Worm (Caenorhabditis elegans) whole organism, L1 larva: ENCODE data around the gene lin-1.

Source experiments
- C16A3.4 ChIP-seq: fragments of 150-350 bp; optimal IDR thresholded peaks from 2 replicates; lab custom pipeline; 2014; ENCODE audit warnings: missing biosample characterization, missing genetic modification characterization
- C34B4.2 ChIP-seq: sonication (generic microtip); optimal IDR thresholded peaks from 2 replicates; lab custom pipeline; 2017; ENCODE audit warnings: mild to moderate bottlenecking, missing genetic modification characterization, missing compliant biosample characterization
- aly-2 ChIP-seq: fragments of 150-350 bp; optimal IDR thresholded peaks from 2 replicates; lab custom pipeline; 2014; ENCODE audit warnings: missing biosample characterization, missing genetic modification characterization
- ama-1 ChIP-seq: fragments of 150-350 bp; optimal IDR thresholded peaks from 2 replicates; lab custom pipeline; 2014
- ceh-8 ChIP-seq: fragments of 200-800 bp; sonication (Bioruptor generic); optimal IDR thresholded peaks from 2 replicates; lab custom pipeline; 2018; ENCODE audit warnings: mild to moderate bottlenecking, missing genetic modification characterization, moderate library complexity, missing compliant biosample characterization
- ceh-82 ChIP-seq, 3 experiments: fragments of 150-350 bp in 1 of 3; sonication (generic microtip) in 2 of 3; optimal IDR thresholded peaks; 2 replicates each; lab custom pipeline; 2014 to 2017; ENCODE audit warnings: missing biosample characterization in 3 of 3, missing genetic modification characterization in 3 of 3
- ceh-88 ChIP-seq: fragments of 200-800 bp; sonication (Bioruptor generic); IDR thresholded peaks from 2 replicates; pipeline ENCODE4 v1.3.6; 2022; ENCODE audit warnings: missing genetic modification characterization, missing compliant biosample characterization
- ceh-90 ChIP-seq: sonication (generic microtip); optimal IDR thresholded peaks from 2 replicates; lab custom pipeline; 2016; ENCODE audit warnings: missing genetic modification characterization, missing compliant biosample characterization
- dpl-1 ChIP-seq, 3 experiments: fragments of 150-350 bp in 2 of 3; sonication (generic microtip) in 1 of 3; optimal IDR thresholded peaks; 2 replicates each; lab custom pipeline; 2014 to 2017; ENCODE audit warnings: missing biosample characterization in 3 of 3, missing genetic modification characterization in 3 of 3, missing genetic modification reagents in 3 of 3
- efl-1 ChIP-seq, 4 experiments: fragments of 150-350 bp; optimal IDR thresholded peaks in 3 of 4; peaks in 1 of 4; 1 replicate in 1 of 4; 2 replicates in 3 of 4; lab custom pipeline; 2014; ENCODE audit warnings: missing biosample characterization in 2 of 4, missing genetic modification characterization in 2 of 4, missing genetic modification reagents in 2 of 4
- efl-3 ChIP-seq: fragments of 200-800 bp; sonication (Bioruptor generic); optimal IDR thresholded peaks from 2 replicates; lab custom pipeline; 2018; ENCODE audit warnings: mild to moderate bottlenecking, missing genetic modification characterization, missing compliant biosample characterization
- egl-27 ChIP-seq, 2 experiments: fragments of 150-350 bp in 1 of 2; sonication (generic microtip); optimal IDR thresholded peaks; 3 replicates each; lab custom pipeline; 2017 to 2018; ENCODE audit warnings: missing biosample characterization in 2 of 2, missing genetic modification characterization in 2 of 2, missing genetic modification reagents in 2 of 2
- elt-2 ChIP-seq: sonication (generic microtip); optimal IDR thresholded peaks from 2 replicates; lab custom pipeline; 2016; ENCODE audit warnings: missing genetic modification characterization, mild to moderate bottlenecking, inconsistent platforms, missing compliant biosample characterization, missing genetic modification reagents
- elt-3 ChIP-seq, 6 experiments: fragments of 150-350 bp in 1 of 6; sonication (generic microtip); optimal IDR thresholded peaks; 2 replicates each; lab custom pipeline; 2017 to 2018; ENCODE audit warnings: missing biosample characterization in 6 of 6, missing genetic modification characterization in 6 of 6, inconsistent platforms in 1 of 6
- ets-5 ChIP-seq: fragments of 200-800 bp; sonication (Bioruptor generic); IDR thresholded peaks from 2 replicates; pipeline ENCODE4 v1.3.6; 2022; ENCODE audit warnings: missing genetic modification characterization, missing compliant biosample characterization
- fkh-4 ChIP-seq: sonication (generic microtip); optimal IDR thresholded peaks from 2 replicates; lab custom pipeline; 2016; ENCODE audit warnings: missing compliant biosample characterization, missing genetic modification characterization, borderline replicate concordance
- fkh-8 ChIP-seq: sonication (generic microtip); optimal IDR thresholded peaks from 2 replicates; lab custom pipeline; 2016; ENCODE audit warnings: mild to moderate bottlenecking, missing genetic modification characterization, missing compliant biosample characterization
- hlh-17 ChIP-seq: fragments of 200-800 bp; sonication (Bioruptor generic); optimal IDR thresholded peaks from 2 replicates; lab custom pipeline; 2018; ENCODE audit warnings: missing genetic modification characterization, mild to moderate bottlenecking, missing compliant biosample characterization, moderate library complexity, borderline replicate concordance
- hpl-2 ChIP-seq: fragments of 150-350 bp; optimal IDR thresholded peaks from 2 replicates; lab custom pipeline; 2014; ENCODE audit warnings: missing biosample characterization, missing genetic modification reagents, missing genetic modification characterization
- irx-1 ChIP-seq: sonication (generic microtip); optimal IDR thresholded peaks from 2 replicates; lab custom pipeline; 2016; ENCODE audit warnings: missing genetic modification characterization, missing compliant biosample characterization
- isw-1 ChIP-seq: fragments of 200-800 bp; sonication (Bioruptor generic); IDR thresholded peaks from 2 replicates; pipeline ENCODE4 v1.3.6; 2022; ENCODE audit warnings: missing genetic modification characterization, missing compliant biosample characterization
- lin-13 ChIP-seq: fragments of 150-350 bp; optimal IDR thresholded peaks from 2 replicates; lab custom pipeline; 2014; ENCODE audit warnings: missing biosample characterization, missing genetic modification reagents, missing genetic modification characterization
- lin-14 ChIP-seq: fragments of 200-800 bp; sonication (Bioruptor generic); optimal IDR thresholded peaks from 2 replicates; lab custom pipeline; 2018; ENCODE audit warnings: mild to moderate bottlenecking, missing genetic modification characterization, moderate library complexity, missing compliant biosample characterization
- lin-35 ChIP-seq, 2 experiments: fragments of 150-350 bp; optimal IDR thresholded peaks; 2 replicates each; lab custom pipeline; 2014; ENCODE audit warnings: missing biosample characterization in 2 of 2, missing genetic modification characterization in 2 of 2, missing genetic modification reagents in 2 of 2
- mef-2 ChIP-seq: fragments of 150-350 bp; optimal IDR thresholded peaks from 2 replicates; lab custom pipeline; 2014; ENCODE audit warnings: missing biosample characterization, missing genetic modification characterization
- mep-1 ChIP-seq: fragments of 150-350 bp; optimal IDR thresholded peaks from 2 replicates; lab custom pipeline; 2014; ENCODE audit warnings: missing biosample characterization, missing genetic modification characterization
- nhr-20 ChIP-seq: sonication (generic microtip); optimal IDR thresholded peaks from 2 replicates; lab custom pipeline; 2016; ENCODE audit warnings: mild to moderate bottlenecking, missing genetic modification characterization, missing compliant biosample characterization
- nhr-28 ChIP-seq: fragments of 150-350 bp; optimal IDR thresholded peaks from 2 replicates; lab custom pipeline; 2014; ENCODE audit warnings: missing biosample characterization, missing genetic modification characterization
- nhr-47 ChIP-seq: sonication (generic microtip); optimal IDR thresholded peaks from 2 replicates; lab custom pipeline; 2016; ENCODE audit warnings: mild to moderate bottlenecking, missing genetic modification characterization, moderate library complexity, missing compliant biosample characterization
- nhr-71 ChIP-seq: sonication (generic microtip); optimal IDR thresholded peaks from 2 replicates; lab custom pipeline; 2016; ENCODE audit warnings: mild to moderate bottlenecking, missing genetic modification characterization, moderate library complexity, missing compliant biosample characterization
- nhr-77 ChIP-seq: fragments of 150-350 bp; optimal IDR thresholded peaks from 2 replicates; lab custom pipeline; 2014; ENCODE audit warnings: missing biosample characterization, missing genetic modification characterization
- nhr-84 ChIP-seq: sonication (generic microtip); optimal IDR thresholded peaks from 2 replicates; lab custom pipeline; 2017; ENCODE audit warnings: missing biosample characterization, missing genetic modification characterization
- nhr-85 ChIP-seq: sonication (generic microtip); peaks from one replicate; lab custom pipeline; 2016; ENCODE audit warnings: missing genetic modification characterization, inconsistent platforms, missing compliant biosample characterization
- nhr-90 ChIP-seq: sonication (generic microtip); optimal IDR thresholded peaks from 2 replicates; lab custom pipeline; 2016; ENCODE audit warnings: mild to moderate bottlenecking, missing genetic modification characterization, missing compliant biosample characterization; ENCODE audit not compliant: poor library complexity
- pax-3 ChIP-seq: fragments of 200-800 bp; sonication (Bioruptor generic); optimal IDR thresholded peaks from 2 replicates; lab custom pipeline; 2018; ENCODE audit warnings: mild to moderate bottlenecking, missing genetic modification characterization, moderate library complexity, missing compliant biosample characterization
- rnt-1 ChIP-seq: sonication (generic microtip); optimal IDR thresholded peaks from 2 replicates; lab custom pipeline; 2016; ENCODE audit warnings: mild to moderate bottlenecking, missing genetic modification characterization, moderate library complexity, missing compliant biosample characterization
- skn-1 ChIP-seq: fragments of 150-350 bp; optimal IDR thresholded peaks from 2 replicates; lab custom pipeline; 2014; ENCODE audit warnings: missing biosample characterization, missing genetic modification characterization
- sox-4 ChIP-seq: sonication (generic microtip); optimal IDR thresholded peaks from 2 replicates; lab custom pipeline; 2016; ENCODE audit warnings: missing genetic modification characterization, missing compliant biosample characterization
- sptf-1 ChIP-seq: fragments of 150-350 bp; optimal IDR thresholded peaks from 2 replicates; lab custom pipeline; 2014; ENCODE audit warnings: missing biosample characterization, missing genetic modification characterization
- sup-37 ChIP-seq: fragments of 200-800 bp; sonication (Bioruptor generic); optimal IDR thresholded peaks from 2 replicates; lab custom pipeline; 2018; ENCODE audit warnings: mild to moderate bottlenecking, missing genetic modification characterization, missing compliant biosample characterization
- swsn-7 ChIP-seq: sonication (generic microtip); optimal IDR thresholded peaks from 2 replicates; lab custom pipeline; 2016; ENCODE audit warnings: missing genetic modification characterization, missing compliant biosample characterization
- tbx-2 ChIP-seq: sonication (generic microtip); optimal IDR thresholded peaks from 2 replicates; lab custom pipeline; 2016; ENCODE audit warnings: missing genetic modification characterization, missing compliant biosample characterization
- unc-62 ChIP-seq: fragments of 150-350 bp; optimal IDR thresholded peaks from 2 replicates; lab custom pipeline; 2014; ENCODE audit warnings: missing biosample characterization, missing genetic modification reagents, missing genetic modification characterization
- unc-86 ChIP-seq: sonication (generic microtip); optimal IDR thresholded peaks from 2 replicates; lab custom pipeline; 2016; ENCODE audit warnings: missing genetic modification characterization, missing compliant biosample characterization
- unc-98 ChIP-seq: fragments of 200-800 bp; sonication (Bioruptor generic); IDR thresholded peaks from 2 replicates; pipeline ENCODE4 v1.3.6; 2022; ENCODE audit warnings: missing genetic modification characterization, missing compliant biosample characterization
- zag-1 ChIP-seq: fragments of 150-350 bp; optimal IDR thresholded peaks from 2 replicates; lab custom pipeline; 2014; ENCODE audit warnings: missing biosample characterization, missing genetic modification characterization
- ztf-11 ChIP-seq, 2 experiments: sonication (generic microtip); optimal IDR thresholded peaks; 2 replicates each; lab custom pipeline; 2016 to 2017; ENCODE audit warnings: missing genetic modification characterization in 2 of 2, missing biosample characterization in 1 of 2, missing compliant biosample characterization in 1 of 2
- ztf-4 ChIP-seq: fragments of 150-350 bp; optimal IDR thresholded peaks from 2 replicates; lab custom pipeline; 2014; ENCODE audit warnings: missing biosample characterization, missing genetic modification characterization

lin-1 gene

DNA sequence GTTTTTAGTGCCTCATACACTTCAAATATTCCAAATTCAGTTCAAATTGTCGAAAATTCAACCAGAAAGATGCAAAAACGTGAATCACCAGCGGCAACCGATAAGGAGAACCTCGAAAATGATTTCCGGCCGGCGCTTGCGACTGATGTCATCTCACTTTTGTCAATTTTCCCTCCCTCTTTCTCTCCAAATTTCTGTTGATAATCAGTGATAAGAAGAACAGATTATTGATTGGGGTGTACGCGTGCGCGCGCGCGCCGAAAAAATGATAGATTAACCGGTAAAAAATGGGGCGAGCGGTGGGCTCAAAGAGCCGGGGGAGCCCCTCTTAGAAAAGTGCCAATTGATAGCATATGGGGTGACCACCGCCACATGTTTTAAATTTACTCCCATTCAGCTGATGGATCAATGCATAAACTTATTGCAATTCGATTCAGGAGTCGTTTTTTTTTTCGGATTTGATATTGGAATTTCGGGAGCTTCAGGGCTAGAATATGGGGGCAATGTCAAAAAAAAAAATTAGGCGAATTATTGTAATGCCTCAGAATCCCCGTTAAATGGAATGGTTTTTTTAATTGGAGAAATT lies 15.5 kb downstream of the lin-1 start (continued):
- TF ChIP-seq C34B4.2 (tag; lab: Kevin White, UChicago) = no peak
- no peak for TF ChIP-seq ceh-8
- no peak for TF ChIP-seq ztf-11 (tag; optimal IDR thresholded peaks at IDR 0.05; lab: Kevin White, UChicago)
- TF ChIP-seq ztf-4 (tag; lab: Kevin White, UChicago) = no peak
- TF ChIP-seq dpl-1 (GFP tag; optimal IDR thresholded peaks at IDR 0.05; lab: Kevin White, UChicago) = no peak
- no peak for TF ChIP-seq nhr-84 (tag; lab: Kevin White, UChicago)
- no peak for TF ChIP-seq ets-5 (GFP tag; lab: Robert Waterston, UW)
- TF ChIP-seq swsn-7 (tag; lab: Kevin White, UChicago) = no peak
- no peak for TF ChIP-seq nhr-77 (tag; lab: Kevin White, UChicago)
- peak; percentile 75 for TF ChIP-seq elt-2
- no peak for TF ChIP-seq zag-1
- TF ChIP-seq nhr-28 (tag; lab: Kevin White, UChicago) = no peak
- TF ChIP-seq pax-3 (tag; lab: Kevin White, UChicago) = no peak
- no peak for TF ChIP-seq unc-62 (GFP tag; lab: Kevin White, UChicago)
- no peak for TF ChIP-seq efl-3
- TF ChIP-seq unc-98 (GFP tag; lab: Robert Waterston, UW) = no peak
- no peak for TF ChIP-seq ama-1 (lab: Kevin White, UChicago)
- TF ChIP-seq ceh-90 (tag; lab: Kevin White, UChicago) = no peak
- TF ChIP-seq irx-1 (tag; lab: Kevin White, UChicago) = no peak
- no peak for TF ChIP-seq mef-2 (tag; lab: Kevin White, UChicago)

ce11 chrIV:2281353-2281976 lies 18.6 kb downstream of the lin-1 start:
- TF ChIP-seq hlh-17 (GFP tag; lab: Kevin White, UChicago) = no peak
- TF ChIP-seq unc-98 (GFP tag; lab: Robert Waterston, UW) = no peak
- no peak for TF ChIP-seq ceh-90 (tag; lab: Kevin White, UChicago)
- no peak for TF ChIP-seq isw-1 (GFP tag; lab: Robert Waterston, UW)
- TF ChIP-seq nhr-77 (tag; lab: Kevin White, UChicago) = no peak
- TF ChIP-seq tbx-2 (tag; lab: Kevin White, UChicago) = peak; percentile 63
- no peak for TF ChIP-seq sptf-1 (tag; lab: Kevin White, UChicago)
- TF ChIP-seq dpl-1 (GFP tag; optimal IDR thresholded peaks at IDR 0.05; lab: Kevin White, UChicago) = peak; percentile 18 to 64 (median 38)
- TF ChIP-seq mep-1 (tag; lab: Kevin White, UChicago) = peak; percentile 23
- no peak for TF ChIP-seq lin-13 (GFP tag; lab: Kevin White, UChicago)
- TF ChIP-seq efl-3 = no peak
- no peak for TF ChIP-seq ceh-88 (GFP tag; lab: Robert Waterston, UW)
- TF ChIP-seq ama-1 (lab: Kevin White, UChicago) = peak; percentile 62
- no peak for TF ChIP-seq unc-86
- peak; percentile 60 for TF ChIP-seq lin-14 (GFP tag; lab: Kevin White, UChicago)
- no peak for TF ChIP-seq fkh-8
- TF ChIP-seq hpl-2 (GFP tag; lab: Kevin White, UChicago) = no peak
- TF ChIP-seq fkh-4 (tag; lab: Kevin White, UChicago) = no peak
- TF ChIP-seq sup-37 = no peak
- no peak for TF ChIP-seq egl-27 (tag; optimal IDR thresholded peaks at IDR 0.05; lab: Kevin White, UChicago)
- TF ChIP-seq aly-2 (tag; lab: Kevin White, UChicago) = no peak
- peak; percentile 7 to 82 for TF ChIP-seq lin-35 (GFP tag; optimal IDR thresholded peaks at IDR 0.05; lab: Kevin White, UChicago)
- TF ChIP-seq sox-4 (tag; lab: Kevin White, UChicago) = no peak
- TF ChIP-seq irx-1 (tag; lab: Kevin White, UChicago) = no peak
- peak; percentile 78 for TF ChIP-seq nhr-90
- peak; percentile 5 for TF ChIP-seq skn-1
- peak; percentile 59 for TF ChIP-seq elt-2
- TF ChIP-seq nhr-47 (tag; lab: Kevin White, UChicago) = peak; percentile 32
- TF ChIP-seq rnt-1 (tag; lab: Kevin White, UChicago) = no peak
- TF ChIP-seq nhr-28 (tag; lab: Kevin White, UChicago) = no peak
- peak in 4 of 6 experiments; percentile 17 to 90 (median 80) for TF ChIP-seq elt-3 (tag; optimal IDR thresholded peaks at IDR 0.05; lab: Kevin White, UChicago)
- peak; percentile 3 to 11 for TF ChIP-seq efl-1 (optimal IDR thresholded peaks at IDR 0.05; lab: Kevin White, UChicago)
- TF ChIP-seq efl-1 (GFP tag; optimal IDR thresholded peaks at IDR 0.05 in 1 of 2; lab: Kevin White, UChicago) = peak in 1 of 2 experiments; percentile 95
- no peak for TF ChIP-seq ceh-8
- TF ChIP-seq ceh-82 (tag; optimal IDR thresholded peaks at IDR 0.05; lab: Kevin White, UChicago) = no peak
- peak; percentile 74 for TF ChIP-seq nhr-20 (tag; lab: Kevin White, UChicago)
- peak; percentile 82 for TF ChIP-seq nhr-85 (tag; lab: Kevin White, UChicago)
- peak; percentile 20 for TF ChIP-seq C16A3.4 (tag; lab: Kevin White, UChicago)
- peak; percentile 71 for TF ChIP-seq nhr-71 (tag; lab: Kevin White, UChicago)
